Fruit fly (Drosophila melanogaster): ENCODE data around the gene org-1.

- TF ChIP-seq CG8478 (optimal IDR thresholded peaks at IDR 0.05) = no peak
- no peak for TF ChIP-seq pan (optimal IDR thresholded peaks at IDR 0.05)
- no peak for TF ChIP-seq Dll (optimal IDR thresholded peaks at IDR 0.05)
Measured at dm6 chrX:8421449-8421795, 33.4 kb downstream of the org-1 start.
